Worm (Caenorhabditis elegans) whole organism, late embryonic: ENCODE results near the gene Y102E9.6.
A peak's percentile ranks its signal among the peaks of the same experiment; 100 is the strongest.

Experiments
- F13H6.1 ChIP-seq: sonication (generic microtip); optimal IDR thresholded peaks from 2 replicates; lab custom pipeline; 2016; ENCODE audit warnings: missing genetic modification characterization, missing compliant biosample characterization
- K02D7.2 ChIP-seq: sonication (generic microtip); optimal IDR thresholded peaks from 2 replicates; lab custom pipeline; 2017; ENCODE audit warnings: mild to moderate bottlenecking, missing genetic modification characterization, missing compliant biosample characterization
- ahr-1 ChIP-seq: sonication (generic microtip); optimal IDR thresholded peaks from 2 replicates; lab custom pipeline; 2016; ENCODE audit warnings: missing genetic modification characterization, missing compliant biosample characterization
- ceh-14 ChIP-seq: sonication (generic microtip); optimal IDR thresholded peaks from 2 replicates; lab custom pipeline; 2016; ENCODE audit warnings: missing genotype, missing genetic modification characterization, missing compliant biosample characterization
- ceh-18 ChIP-seq: sonication (generic microtip); optimal IDR thresholded peaks from 2 replicates; lab custom pipeline; 2016; ENCODE audit warnings: missing genetic modification characterization, missing compliant biosample characterization
- ceh-22 ChIP-seq: sonication (generic microtip); optimal IDR thresholded peaks from 2 replicates; lab custom pipeline; 2017; ENCODE audit warnings: missing biosample characterization, missing genetic modification characterization
- ceh-45 ChIP-seq: fragments of 200-800 bp; sonication (Bioruptor generic); IDR thresholded peaks from 2 replicates; pipeline ENCODE4 v1.3.6; 2022; ENCODE audit warnings: missing genetic modification reagents, missing genetic modification characterization, missing compliant biosample characterization
- ceh-48 ChIP-seq: sonication (generic microtip); optimal IDR thresholded peaks from 2 replicates; lab custom pipeline; 2016; ENCODE audit warnings: missing genetic modification characterization, inconsistent platforms, missing compliant biosample characterization
- ceh-6 ChIP-seq: fragments of 200-800 bp; sonication (Bioruptor generic); optimal IDR thresholded peaks from 2 replicates; lab custom pipeline; 2018; ENCODE audit warnings: mild to moderate bottlenecking, missing genetic modification characterization, missing compliant biosample characterization
- ceh-9 ChIP-seq: sonication (generic microtip); optimal IDR thresholded peaks from 2 replicates; lab custom pipeline; 2016; ENCODE audit warnings: mild to moderate bottlenecking, missing genetic modification characterization, inconsistent platforms, missing compliant biosample characterization
- che-1 ChIP-seq: sonication (generic microtip); optimal IDR thresholded peaks from 2 replicates; lab custom pipeline; 2016; ENCODE audit warnings: mild to moderate bottlenecking, missing genetic modification characterization, missing compliant biosample characterization
- dmd-4 ChIP-seq: sonication (generic microtip); optimal IDR thresholded peaks from 2 replicates; lab custom pipeline; 2016; ENCODE audit warnings: borderline replicate concordance, missing genetic modification characterization, missing compliant biosample characterization
- dve-1 ChIP-seq: sonication (generic microtip); optimal IDR thresholded peaks from 2 replicates; lab custom pipeline; 2017; ENCODE audit warnings: antibody characterized with exemption, mild to moderate bottlenecking, missing genetic modification characterization, missing compliant biosample characterization
- elt-2 ChIP-seq: sonication (generic microtip); optimal IDR thresholded peaks from 2 replicates; lab custom pipeline; 2016; ENCODE audit warnings: missing genetic modification reagents, missing genetic modification characterization, missing compliant biosample characterization
- elt-4 ChIP-seq: sonication (generic microtip); optimal IDR thresholded peaks from 2 replicates; lab custom pipeline; 2016; ENCODE audit warnings: missing genetic modification characterization, missing compliant biosample characterization
- ets-4 ChIP-seq: sonication (generic microtip); optimal IDR thresholded peaks from 2 replicates; lab custom pipeline; 2016; ENCODE audit warnings: missing genetic modification characterization, missing compliant biosample characterization
- eyg-1 ChIP-seq: sonication (generic microtip); optimal IDR thresholded peaks from 2 replicates; lab custom pipeline; 2016; ENCODE audit warnings: missing genotype, missing genetic modification characterization, missing compliant biosample characterization
- fkh-10 ChIP-seq: fragments of 150-350 bp; optimal IDR thresholded peaks from 2 replicates; lab custom pipeline; 2014; ENCODE audit warnings: missing biosample characterization, missing genetic modification reagents, missing genetic modification characterization
- fkh-6 ChIP-seq: sonication (generic microtip); optimal IDR thresholded peaks from 2 replicates; lab custom pipeline; 2016; ENCODE audit warnings: missing genetic modification characterization, missing compliant biosample characterization
- gmeb-2 ChIP-seq: sonication (generic microtip); optimal IDR thresholded peaks from 2 replicates; lab custom pipeline; 2016; ENCODE audit warnings: missing genetic modification characterization, inconsistent platforms, missing compliant biosample characterization
- hlh-15 ChIP-seq: sonication (generic microtip); optimal IDR thresholded peaks from 2 replicates; lab custom pipeline; 2016; ENCODE audit warnings: missing genetic modification characterization, missing compliant biosample characterization
- hlh-30 ChIP-seq: sonication (generic microtip); optimal IDR thresholded peaks from 2 replicates; lab custom pipeline; 2017; ENCODE audit warnings: antibody characterized with exemption, missing genetic modification characterization, missing compliant biosample characterization; ENCODE audit not compliant: insufficient read depth
- hlh-8 ChIP-seq: sonication (generic microtip); optimal IDR thresholded peaks from 2 replicates; lab custom pipeline; 2016; ENCODE audit warnings: missing genotype, missing genetic modification characterization, missing compliant biosample characterization
- lin-11 ChIP-seq: fragments of 200-800 bp; sonication (Bioruptor generic); optimal IDR thresholded peaks from 2 replicates; lab custom pipeline; 2018; ENCODE audit warnings: mild to moderate bottlenecking, missing genetic modification characterization, missing compliant biosample characterization
- madf-2 ChIP-seq: sonication (generic microtip); optimal IDR thresholded peaks from 2 replicates; lab custom pipeline; 2017; ENCODE audit warnings: missing genetic modification characterization, missing compliant biosample characterization
- odd-2 ChIP-seq: sonication (generic microtip); optimal IDR thresholded peaks from 2 replicates; lab custom pipeline; 2017; ENCODE audit warnings: antibody characterized with exemption, mild to moderate bottlenecking, missing genetic modification characterization, missing compliant biosample characterization
- pag-3 ChIP-seq: sonication (generic microtip); optimal IDR thresholded peaks from 2 replicates; lab custom pipeline; 2016; ENCODE audit warnings: missing compliant biosample characterization, missing genetic modification characterization, borderline replicate concordance
- pha-4 ChIP-seq: fragments of 150-350 bp; optimal IDR thresholded peaks from 2 replicates; lab custom pipeline; 2018; ENCODE audit warnings: missing biosample characterization, missing genetic modification reagents, missing genetic modification characterization
- pqm-1 ChIP-seq: sonication (generic microtip); optimal IDR thresholded peaks from 2 replicates; lab custom pipeline; 2016; ENCODE audit warnings: missing genetic modification characterization, missing compliant biosample characterization
- rnt-1 ChIP-seq: sonication (generic microtip); optimal IDR thresholded peaks from 2 replicates; lab custom pipeline; 2016; ENCODE audit warnings: missing genetic modification characterization, missing compliant biosample characterization
- sox-2 ChIP-seq: fragments of 200-800 bp; sonication (Bioruptor generic); IDR thresholded peaks from 2 replicates; pipeline ENCODE4 v1.3.6; 2022; ENCODE audit warnings: missing genetic modification reagents, missing genetic modification characterization, missing compliant biosample characterization
- syd-9 ChIP-seq: sonication (generic microtip); optimal IDR thresholded peaks from 2 replicates; lab custom pipeline; 2016; ENCODE audit warnings: mild to moderate bottlenecking, missing genetic modification characterization, moderate library complexity, missing compliant biosample characterization
- tbx-2 ChIP-seq: sonication (generic microtip); optimal IDR thresholded peaks from 2 replicates; lab custom pipeline; 2016; ENCODE audit warnings: missing genetic modification characterization, missing compliant biosample characterization
- ttx-3 ChIP-seq: sonication (generic microtip); optimal IDR thresholded peaks from 2 replicates; lab custom pipeline; 2016; ENCODE audit warnings: missing genetic modification reagents, missing genetic modification characterization, missing compliant biosample characterization
- unc-3 ChIP-seq, 2 experiments: fragments of 200-800 bp in 1 of 2; sonication (Bioruptor generic) in 1 of 2; sonication (generic microtip) in 1 of 2; conservative IDR thresholded peaks in 1 of 2; optimal IDR thresholded peaks in 1 of 2; 2 replicates each; pipeline versions ENCODE4 v1.3.6 to Lab custom; 2016 to 2022; ENCODE audit warnings: missing compliant biosample characterization in 2 of 2, missing genetic modification characterization in 2 of 2, missing genetic modification reagents in 1 of 2
- unc-42 ChIP-seq: sonication (generic microtip); optimal IDR thresholded peaks from 2 replicates; lab custom pipeline; 2016; ENCODE audit warnings: missing genotype, missing genetic modification characterization, missing compliant biosample characterization
- unc-55 ChIP-seq: sonication (generic microtip); optimal IDR thresholded peaks from 2 replicates; lab custom pipeline; 2017; ENCODE audit warnings: missing biosample characterization, missing genetic modification reagents, missing genetic modification characterization
- ztf-16 ChIP-seq: sonication (generic microtip); optimal IDR thresholded peaks from 2 replicates; lab custom pipeline; 2017; ENCODE audit warnings: missing genetic modification characterization, missing compliant biosample characterization

Y102E9.6 gene

ce11 chrIII:6746668-6747067 lies 10.2 kb upstream of the Y102E9.6 start:
- no peak for TF ChIP-seq sox-2 (GFP tag; lab: Robert Waterston, UW)
- TF ChIP-seq rnt-1 (tag; lab: Kevin White, UChicago): no peak
- TF ChIP-seq lin-11 (tag; lab: Kevin White, UChicago): no peak
- TF ChIP-seq ceh-9 (tag; lab: Kevin White, UChicago): no peak
- no peak for TF ChIP-seq ceh-22 (tag; lab: Kevin White, UChicago)
- TF ChIP-seq pqm-1 (tag; lab: Kevin White, UChicago): no peak
- no peak for TF ChIP-seq tbx-2 (tag; lab: Kevin White, UChicago)
- TF ChIP-seq K02D7.2: no peak
- TF ChIP-seq ttx-3 (tag; lab: Kevin White, UChicago): no peak
- no peak for TF ChIP-seq eyg-1 (tag; lab: Kevin White, UChicago)

DNA sequence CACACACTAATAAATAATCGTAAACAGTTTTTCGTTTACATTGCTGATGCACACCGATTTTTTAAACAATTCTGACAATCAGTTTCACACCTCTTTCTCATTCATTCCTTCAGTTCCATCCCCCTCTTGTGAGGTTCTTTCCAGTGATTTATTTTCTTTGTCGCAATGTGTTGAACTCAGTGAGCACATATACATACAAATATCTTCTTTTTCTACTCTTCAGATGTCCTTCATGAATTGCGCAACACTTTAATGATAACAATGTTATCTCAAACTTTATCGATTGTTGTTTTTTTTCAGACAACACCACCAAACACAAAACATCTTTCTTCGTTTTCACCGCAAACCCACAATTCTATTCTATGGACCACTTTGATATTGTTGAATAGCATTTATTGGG lies 9.5 kb upstream of the Y102E9.6 start, which contains the start of gene dig-1:
Gene dig-1 (plus strand): TSS at position 301 of the 400 bp plus-strand sequence.
- TF ChIP-seq dve-1 (tag; lab: Kevin White, UChicago) (no peak), hlh-15 (tag; lab: Kevin White, UChicago) (no peak), hlh-8 (tag; lab: Kevin White, UChicago) (no peak), elt-2 (tag; lab: Kevin White, UChicago) (no peak)

DNA sequence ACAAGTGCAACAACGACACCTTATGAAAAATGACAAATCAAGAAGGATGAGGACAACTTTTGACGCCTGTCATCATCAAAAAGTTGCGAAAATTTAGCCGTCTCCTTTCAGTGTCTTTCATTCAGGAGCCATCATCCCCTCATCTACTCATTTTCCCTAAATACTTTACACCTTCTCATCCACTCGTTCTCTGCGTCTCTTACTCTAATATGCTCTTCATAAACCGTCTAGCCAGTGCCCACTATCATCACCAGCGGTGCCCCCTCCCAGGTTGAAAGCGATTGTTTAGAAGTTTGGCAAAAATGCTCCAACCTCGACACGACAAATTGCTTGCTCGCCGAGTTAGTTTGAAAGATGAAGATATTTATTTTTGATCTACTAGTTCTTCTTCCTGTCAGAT lies 6.1 kb upstream of the Y102E9.6 start:
- TF ChIP-seq unc-42 (tag; lab: Kevin White, UChicago) (no peak), hlh-30 (tag; lab: Kevin White, UChicago) (no peak), ceh-18 (tag; lab: Kevin White, UChicago) (peak; percentile 57), ceh-6 (GFP tag; lab: Kevin White, UChicago) (no peak), unc-55 (GFP tag; lab: Kevin White, UChicago) (peak; percentile 64)

DNA sequence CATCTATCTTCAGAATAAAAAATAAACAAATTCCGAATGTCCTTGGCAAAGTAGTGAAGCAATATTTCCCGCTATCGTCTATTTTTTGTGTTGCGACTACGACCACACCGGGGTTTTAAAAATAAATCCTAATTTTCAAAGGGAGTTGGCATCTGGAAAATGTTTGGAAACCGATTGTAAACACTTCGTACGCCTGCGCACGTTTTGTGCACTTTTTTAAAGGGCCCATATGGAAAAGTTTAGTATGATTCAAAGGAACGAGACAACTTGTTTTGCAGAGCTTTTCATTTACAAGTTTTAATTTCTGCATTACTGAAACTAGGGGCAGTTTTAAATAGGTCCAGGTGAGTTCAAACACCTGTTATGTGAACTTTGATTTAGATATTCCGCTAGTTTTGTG lies 3.6 kb upstream of the Y102E9.6 start:
- TF ChIP-seq madf-2 (tag; lab: Kevin White, UChicago): no peak
- TF ChIP-seq che-1 (tag; lab: Kevin White, UChicago): no peak
- TF ChIP-seq ets-4 (tag; lab: Kevin White, UChicago): no peak
- no peak for TF ChIP-seq ceh-6 (GFP tag; lab: Kevin White, UChicago)
- TF ChIP-seq pha-4 (tag; lab: Kevin White, UChicago): no peak
- TF ChIP-seq gmeb-2 (tag; lab: Kevin White, UChicago): no peak
- no peak for TF ChIP-seq elt-4 (tag; lab: Kevin White, UChicago)

DNA sequence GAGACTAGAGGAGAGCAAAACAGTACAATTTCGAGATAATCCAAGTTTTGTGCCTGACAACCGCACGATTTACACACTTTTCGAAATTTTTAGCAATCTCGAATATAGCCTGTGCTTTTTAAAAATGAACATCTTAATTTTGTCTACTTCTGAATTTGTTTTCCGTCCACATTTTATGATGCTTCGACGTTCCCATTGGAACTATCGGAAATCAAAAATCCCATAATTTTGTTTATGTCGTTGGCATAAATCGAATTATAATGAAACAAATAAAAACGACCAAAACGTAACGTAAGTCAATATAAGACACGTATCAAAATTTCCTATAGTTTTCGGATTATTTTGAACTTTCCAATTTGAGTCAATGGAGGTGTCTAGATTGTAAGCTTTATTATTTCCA lies 505 bp upstream of the Y102E9.6 start, which contains the start of gene K07E12.2:
Gene K07E12.2 (plus strand): TSS at position 301 of the 400 bp plus-strand sequence.
- TF ChIP-seq syd-9 (no peak), ceh-45 (GFP tag; lab: Robert Waterston, UW) (no peak), elt-2 (tag; lab: Kevin White, UChicago) (no peak), F13H6.1 (tag; lab: Kevin White, UChicago) (no peak), pag-3 (tag; lab: Kevin White, UChicago) (no peak), unc-3 (GFP tag; conservative IDR thresholded peaks at IDR 0.05; lab: Robert Waterston, UW) (no peak), unc-3 (tag; optimal IDR thresholded peaks at IDR 0.05; lab: Kevin White, UChicago) (no peak), dmd-4 (tag; lab: Kevin White, UChicago) (no peak), fkh-10 (GFP tag; lab: Kevin White, UChicago) (no peak), gmeb-2 (tag; lab: Kevin White, UChicago) (no peak), odd-2 (tag; lab: Kevin White, UChicago) (no peak), ceh-48 (tag; lab: Kevin White, UChicago) (no peak), ceh-14 (tag; lab: Kevin White, UChicago) (no peak), unc-42 (tag; lab: Kevin White, UChicago) (no peak), fkh-6 (no peak), ahr-1 (tag; lab: Kevin White, UChicago) (no peak), ztf-16 (tag; lab: Kevin White, UChicago) (no peak), madf-2 (tag; lab: Kevin White, UChicago) (no peak), tbx-2 (tag; lab: Kevin White, UChicago) (no peak)
